Worm (Caenorhabditis elegans) whole organism, early embryonic: Measurements from ENCODE around the gene ZK673.6.

Source experiments
- B0310.2 ChIP-seq: sonication (generic microtip); optimal IDR thresholded peaks from 2 replicates; lab custom pipeline; 2016; ENCODE audit warnings: mild to moderate bottlenecking, missing genetic modification characterization, missing compliant biosample characterization
- ama-1 ChIP-seq: fragments of 150-350 bp; optimal IDR thresholded peaks from 2 replicates; lab custom pipeline; 2014
- ets-7 ChIP-seq: sonication (generic microtip); optimal IDR thresholded peaks from 2 replicates; lab custom pipeline; 2016; ENCODE audit warnings: missing genotype, missing genetic modification characterization, missing compliant biosample characterization
- hmbx-1 ChIP-seq: sonication (generic microtip); optimal IDR thresholded peaks from 2 replicates; lab custom pipeline; 2016; ENCODE audit warnings: mild to moderate bottlenecking, missing genetic modification characterization, missing compliant biosample characterization
- sea-1 ChIP-seq: fragments of 200-800 bp; sonication (Bioruptor generic); conservative IDR thresholded peaks from 2 replicates; pipeline ENCODE4 v1.3.6; 2022; ENCODE audit warnings: missing genetic modification characterization, missing compliant biosample characterization
- tra-4 ChIP-seq: sonication (generic microtip); optimal IDR thresholded peaks from 2 replicates; lab custom pipeline; 2017; ENCODE audit warnings: missing genetic modification characterization, missing compliant biosample characterization

DNA sequence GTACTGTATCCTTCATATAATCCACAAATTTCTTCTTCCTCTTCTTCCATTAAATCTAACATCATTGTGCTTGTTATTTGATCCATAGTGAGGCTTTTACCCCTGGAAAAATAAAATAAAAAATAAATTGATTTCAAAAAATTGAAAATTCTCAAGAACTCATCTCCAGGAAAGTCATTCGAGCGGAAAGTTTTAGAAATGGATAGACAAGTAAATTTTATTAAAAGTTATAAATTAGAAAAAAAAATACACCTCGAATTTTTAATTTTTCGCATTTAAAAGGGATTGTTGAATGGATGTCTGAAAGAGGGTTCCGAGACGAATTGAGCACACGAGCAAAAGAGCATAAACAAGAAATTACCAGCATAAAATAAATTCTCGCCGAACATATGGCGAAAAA, 42.2 kb downstream of the ZK673.6 start, which contains the start of gene frpr-21:
- TF ChIP-seq B0310.2 (tag; lab: Kevin White, UChicago) (no peak), ets-7 (tag; lab: Kevin White, UChicago) (no peak), hmbx-1 (tag; lab: Kevin White, UChicago) (no peak), sea-1 (GFP tag; lab: Robert Waterston, UW) (no peak), ama-1 (lab: Kevin White, UChicago) (no peak), tra-4 (tag; lab: Kevin White, UChicago) (no peak)
